Fruit fly (Drosophila melanogaster) whole organism, larva: Measurements from ENCODE around the gene ex.

ENCODE experiments used
- noc ChIP-seq: fragments of 200-800 bp; sonication (Bioruptor generic); optimal IDR thresholded peaks from 3 replicates; lab custom pipeline; 2019; ENCODE audit warnings: missing biosample characterization, mild to moderate bottlenecking, missing genetic modification characterization, moderate library complexity

Gene ex

DNA sequence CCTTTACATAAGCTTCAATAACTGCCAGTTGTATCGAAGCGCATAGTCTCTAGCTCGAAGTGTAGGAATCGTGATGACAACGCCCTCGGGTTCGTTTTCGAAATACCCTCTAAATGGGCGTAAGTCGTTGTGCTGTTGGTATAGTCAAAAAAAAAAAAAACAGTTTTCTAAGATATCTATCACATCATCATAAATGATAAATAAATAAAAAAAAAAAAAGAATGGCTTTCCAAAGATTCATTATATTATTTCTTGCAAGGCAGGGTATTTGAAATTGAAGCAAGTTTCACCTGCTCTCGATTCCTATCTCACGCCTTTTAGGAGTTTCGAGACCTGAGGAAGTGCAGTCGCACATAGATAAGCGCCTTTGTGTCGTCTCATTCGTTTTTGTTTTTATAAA lies 62.2 kb downstream of the ex start:
- TF ChIP-seq noc (tag; lab: Kevin White, UChicago), result no peak

DNA sequence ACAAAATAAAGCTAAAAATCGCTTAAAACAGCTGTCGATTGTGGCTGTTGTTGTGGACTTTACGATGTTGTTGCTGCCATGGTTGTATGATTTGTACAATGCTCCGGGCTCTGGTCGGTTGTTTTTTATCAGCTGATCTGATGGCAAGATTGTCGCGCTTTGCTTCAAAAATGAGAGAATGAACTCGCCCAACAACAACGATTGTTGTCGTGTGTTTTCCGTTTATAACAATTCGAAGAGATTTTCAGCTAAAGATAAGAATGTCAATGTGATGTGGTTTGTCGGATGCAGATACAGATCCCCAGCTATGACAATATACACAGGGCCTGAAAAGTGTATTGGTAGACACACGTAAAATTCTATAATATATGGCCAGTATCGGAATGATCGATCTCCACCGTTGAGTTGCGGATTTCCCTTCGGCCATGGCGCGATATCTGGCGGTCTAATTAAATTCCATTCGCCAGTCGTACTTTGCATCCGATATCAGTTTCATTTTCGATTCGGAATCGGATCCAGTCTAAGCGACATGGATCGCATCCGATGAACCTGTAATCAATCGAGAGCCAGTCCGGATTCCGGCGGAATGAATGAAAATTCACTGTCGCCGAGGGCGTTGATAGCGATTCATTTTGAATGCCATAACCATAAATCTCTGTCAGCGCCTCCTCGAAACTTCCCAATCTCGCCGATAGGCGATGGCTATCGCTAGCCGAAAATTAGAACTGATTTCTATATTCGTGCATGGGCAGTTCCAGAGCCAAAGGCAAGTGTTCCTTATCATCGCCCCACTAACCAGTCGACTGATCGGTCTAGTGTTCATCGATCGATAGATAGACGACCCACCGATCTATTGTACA lies 64.6 kb downstream of the ex start:
- peak; percentile 55 for TF ChIP-seq noc (tag; lab: Kevin White, UChicago)

dm6 chr2L:496436-496835 lies 65.4 kb downstream of the ex start:
- TF ChIP-seq noc (tag; lab: Kevin White, UChicago), result no peak

- TF ChIP-seq noc (tag; lab: Kevin White, UChicago), result no peak
These were observed 65.8 kb downstream of the ex start for dm6 chr2L:496841-497240.

DNA sequence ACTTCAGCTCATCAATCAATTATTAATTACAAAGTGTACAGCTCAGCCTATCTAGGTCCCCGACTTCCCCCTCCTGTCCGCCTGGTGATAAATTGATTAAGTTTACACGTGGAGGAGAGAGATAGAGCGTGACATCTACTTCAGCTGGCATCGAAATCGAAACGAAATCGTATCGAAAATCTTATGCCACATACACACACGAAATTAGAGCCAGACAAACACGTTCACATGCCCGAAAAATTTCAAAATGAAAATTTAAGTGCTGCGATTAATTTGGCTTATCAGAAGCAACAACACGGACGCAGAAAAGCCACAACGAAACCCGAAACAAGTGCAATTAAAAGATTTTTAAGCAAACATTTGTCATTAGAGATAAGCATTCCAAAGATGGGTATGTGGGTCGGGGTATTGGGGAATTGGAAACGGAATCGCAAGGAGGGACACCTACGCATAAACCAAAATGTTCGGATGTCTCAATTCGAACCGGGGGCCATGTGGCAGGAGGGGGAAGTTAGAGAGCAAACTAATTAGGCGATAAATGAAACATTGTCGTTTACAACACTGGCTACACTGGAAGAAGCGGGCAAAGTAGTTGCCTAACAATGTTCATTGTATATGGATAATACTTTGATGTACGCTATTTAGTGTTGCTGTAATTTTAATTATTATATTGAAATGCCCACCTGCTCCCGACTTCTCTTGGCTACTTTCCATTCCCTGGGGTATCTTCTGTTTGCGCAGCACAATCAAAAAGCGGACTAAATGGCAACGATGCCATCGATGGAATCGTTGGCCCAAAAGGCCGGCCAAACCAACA lies 66.8 kb downstream of the ex start:
- TF ChIP-seq noc (tag; lab: Kevin White, UChicago), result peak; percentile 7
